Worm (Caenorhabditis elegans): ENCODE results near the gene ZK822.1.

ce11 chrIV:11882534-11882933 lies 39.4 kb downstream of the ZK822.1 start:
- TF ChIP-seq ama-1 (optimal IDR thresholded peaks at IDR 0.05) (no peak), ceh-36 (tag; optimal IDR thresholded peaks at IDR 0.05) (no peak), scrt-1 (GFP tag; IDR thresholded peaks at IDR 0.05) (no peak), tra-4 (tag; optimal IDR thresholded peaks at IDR 0.05) (no peak), hmg-4 (GFP tag; optimal IDR thresholded peaks at IDR 0.05) (no peak), ceh-13 (GFP tag; optimal IDR thresholded peaks at IDR 0.05) (no peak), flt-1 (GFP tag; IDR thresholded peaks at IDR 0.05) (no peak), F13C5.2 (tag; optimal IDR thresholded peaks at IDR 0.05) (no peak), aly-1 (tag; optimal IDR thresholded peaks at IDR 0.05) (no peak), pes-1 (GFP tag; IDR thresholded peaks at IDR 0.05) (no peak), tbx-11 (GFP tag; IDR thresholded peaks at IDR 0.05) (no peak), ets-7 (tag; optimal IDR thresholded peaks at IDR 0.05) (no peak), hnd-1 (tag; optimal IDR thresholded peaks at IDR 0.05) (no peak)

Measured in whole organism, early embryonic.